Worm (Caenorhabditis elegans): ENCODE measurements around the gene C33B4.5.

DNA sequence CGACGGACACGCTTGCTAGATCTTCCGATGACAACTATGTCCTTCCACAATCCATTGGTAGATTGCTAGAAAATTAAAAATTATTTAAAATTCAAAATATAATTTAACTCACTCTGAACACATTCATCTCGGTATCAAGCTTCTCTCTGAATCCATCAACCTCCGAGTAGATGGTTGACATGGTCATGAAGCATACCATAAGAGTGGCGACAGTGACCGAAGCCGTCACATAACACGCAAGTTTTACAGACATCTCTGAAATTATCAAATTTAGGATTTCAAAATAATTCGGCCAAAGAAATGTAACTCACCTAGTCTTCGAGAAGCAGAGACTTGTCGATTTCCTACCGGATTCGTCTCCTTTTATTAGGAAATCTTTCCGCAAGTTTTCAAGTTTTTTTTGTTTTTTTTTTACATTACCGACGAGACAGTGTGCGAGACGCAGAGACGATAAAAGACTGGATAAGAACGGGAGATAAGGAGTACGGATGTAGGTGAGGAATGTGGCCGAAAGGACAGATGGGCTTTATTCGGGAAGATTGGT lies 45.6 kb upstream of the C33B4.5 start, which contains the start of gene sqt-1:
- no peak for TF ChIP-seq ztf-4 (tag; optimal IDR thresholded peaks at IDR 0.05)
- TF ChIP-seq fkh-10 (GFP tag; optimal IDR thresholded peaks at IDR 0.05) = no peak
- TF ChIP-seq lin-14 (GFP tag; optimal IDR thresholded peaks at IDR 0.05) = no peak
